Fruit fly (Drosophila melanogaster) whole organism, embryonic: ENCODE measurements around the gene Pka-C3.

Experiments used
- CG16779 ChIP-seq: fragments of 200-800 bp; sonication (Bioruptor generic); IDR thresholded peaks from 2 replicates; pipeline ENCODE4 v1.3.6; 2022; ENCODE audit warnings: missing biosample characterization, missing genetic modification characterization
- CG4360 ChIP-seq: fragments of 200-800 bp; sonication (Bioruptor generic); IDR thresholded peaks from 2 replicates; pipeline ENCODE4 v1.3.6; 2022; ENCODE audit warnings: missing biosample characterization, missing genetic modification characterization
- Tbp ChIP-seq: fragments of >200 bp; optimal IDR thresholded peaks from 2 replicates; lab custom pipeline; 2018; ENCODE audit warnings: missing biosample characterization, missing genetic modification characterization
- tll ChIP-seq, 2 experiments: fragments of 200-800 bp in 1 of 2; fragments of >200 bp in 1 of 2; sonication (Bioruptor generic) in 1 of 2; optimal IDR thresholded peaks; 2 replicates each; lab custom pipeline; 2017 to 2019; ENCODE audit warnings: missing biosample characterization in 2 of 2, missing genetic modification characterization in 2 of 2, mild to moderate bottlenecking in 1 of 2, moderate library complexity in 1 of 2
- unc-4 ChIP-seq: fragments of 200-800 bp; sonication (Bioruptor generic); IDR thresholded peaks from 2 replicates; pipeline ENCODE4 v1.3.6; 2022; ENCODE audit warnings: missing biosample characterization, missing genetic modification characterization; ENCODE audit not compliant: partially characterized antibody
- unpg ChIP-seq: fragments of 200-800 bp; sonication (Bioruptor generic); optimal IDR thresholded peaks from 3 replicates; lab custom pipeline; 2018; ENCODE audit warnings: missing biosample characterization, mild to moderate bottlenecking, missing genetic modification characterization, moderate library complexity

dm6 chr3L:15982783-15983432 is 28.3 kb upstream of the Pka-C3 start, which contains the start of the genes brm and Arl1:
- TF ChIP-seq unpg (GFP tag; lab: Kevin White, UChicago), result peak; percentile 98
- TF ChIP-seq CG16779, result peak; percentile 98
- peak; percentile 85 for TF ChIP-seq CG4360 (GFP tag; lab: Robert Waterston, UW)
- TF ChIP-seq tll (GFP tag; optimal IDR thresholded peaks at IDR 0.05; lab: Kevin White, UChicago), result peak in 1 of 2 experiments; percentile 83
- no peak for TF ChIP-seq Tbp (GFP tag; lab: Kevin White, UChicago)
- TF ChIP-seq unc-4, result 0 out of 2 replicates have a peak, but pooled peaks have one; percentile 40
